Worm (Caenorhabditis elegans): ENCODE measurements around the gene W01D2.1.

DNA sequence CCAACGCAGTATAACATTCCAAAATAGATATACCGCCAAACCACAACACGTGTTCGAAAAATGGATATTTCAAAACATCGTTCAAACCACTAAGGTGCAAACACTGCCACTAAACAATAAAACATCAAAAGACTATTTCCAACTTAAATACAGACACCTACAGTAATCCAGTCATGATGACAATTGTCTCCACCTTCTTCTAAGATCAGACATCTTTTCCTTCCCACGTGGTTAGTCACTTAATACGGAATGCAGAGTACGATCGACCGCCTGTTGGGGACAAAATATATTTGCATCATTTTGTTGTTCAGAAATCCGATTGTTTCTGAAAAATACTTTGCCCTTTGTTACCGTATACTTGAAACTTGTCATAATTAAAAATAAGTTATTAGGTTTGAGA, 25.9 kb downstream of the W01D2.1 start:
- TF ChIP-seq klf-2 (GFP tag; conservative IDR thresholded peaks at IDR 0.05) (no peak), flt-1 (GFP tag; IDR thresholded peaks at IDR 0.05) (no peak), ref-1 (GFP tag; conservative IDR thresholded peaks at IDR 0.05) (no peak)

All from whole organism, midembryonic.